Fruit fly (Drosophila melanogaster): ENCODE data around the gene Kaz.

Kaz gene

dm6 chr3R:24813637-24814301 is 16.0 kb downstream of the Kaz start, which contains the start of the genes lili and CG34150 (continued):
- no peak for TF ChIP-seq CG8478 (optimal IDR thresholded peaks at IDR 0.05)
- peak; percentile 78 for TF ChIP-seq chn (GFP tag; optimal IDR thresholded peaks at IDR 0.05)
- peak; percentile 89 for TF ChIP-seq CG2116 (GFP tag; optimal IDR thresholded peaks at IDR 0.05)
- 0 out of 2 replicates have a peak, but pooled peaks have one; percentile 36 for TF ChIP-seq CG17612 (GFP tag; IDR thresholded peaks at IDR 0.05)
- peak; percentile 77 for TF ChIP-seq CG9817 (tag; optimal IDR thresholded peaks at IDR 0.05)
- peak; percentile 71; the same call in 2 of the 3 replicates for TF ChIP-seq Opbp (GFP tag; IDR thresholded peaks at IDR 0.05; ENCODE audit: partially characterized antibody)
- no peak for TF ChIP-seq Dfd (GFP tag; optimal IDR thresholded peaks at IDR 0.05)
- peak; percentile 32 for TF ChIP-seq crc (GFP tag; optimal IDR thresholded peaks at IDR 0.05)
- TF ChIP-seq Ravus (GFP tag; IDR thresholded peaks at IDR 0.05), result no peak
- no peak for TF ChIP-seq D (optimal IDR thresholded peaks at IDR 0.05)
- no peak for TF ChIP-seq D (GFP tag; optimal IDR thresholded peaks at IDR 0.05)
- peak; percentile 1 for TF ChIP-seq wek (GFP tag; optimal IDR thresholded peaks at IDR 0.05)
- TF ChIP-seq Lpt (GFP tag; optimal IDR thresholded peaks at IDR 0.05), result no peak
- TF ChIP-seq hbn (GFP tag; IDR thresholded peaks at IDR 0.05; ENCODE audit: partially characterized antibody), result peak; percentile 75
- peak; percentile 73 for TF ChIP-seq ind (GFP tag; optimal IDR thresholded peaks at IDR 0.05)
- peak; percentile 67 for TF ChIP-seq CG18262 (tag; optimal IDR thresholded peaks at IDR 0.05)
- TF ChIP-seq sc (optimal IDR thresholded peaks at IDR 0.05), result no peak
- TF ChIP-seq sc (GFP tag; optimal IDR thresholded peaks at IDR 0.05), result peak; percentile 36
- TF ChIP-seq vvl (GFP tag; IDR thresholded peaks at IDR 0.05), result peak; percentile 85
- TF ChIP-seq CG1024 (GFP tag; IDR thresholded peaks at IDR 0.05), result peak; percentile 57
- peak; percentile 48 for TF ChIP-seq gcm2 (GFP tag; optimal IDR thresholded peaks at IDR 0.05)
- no peak for TF ChIP-seq pita (GFP tag; optimal IDR thresholded peaks at IDR 0.05)

- TF ChIP-seq Ets65A (GFP tag) (no peak), HLHmδ (GFP tag; optimal IDR thresholded peaks at IDR 0.05) (no peak), MBD-R2 (GFP tag; IDR thresholded peaks at IDR 0.05) (no peak), CG18599 (GFP tag; optimal IDR thresholded peaks at IDR 0.05) (no peak), CG31365 (tag; optimal IDR thresholded peaks at IDR 0.05) (no peak), gcm2 (GFP tag; optimal IDR thresholded peaks at IDR 0.05) (no peak), emc (GFP tag; optimal IDR thresholded peaks at IDR 0.05) (no peak), az2 (GFP tag; optimal IDR thresholded peaks at IDR 0.05) (no peak), CG3065 (GFP tag; optimal IDR thresholded peaks at IDR 0.05) (no peak), gce (GFP tag; IDR thresholded peaks at IDR 0.05) (no peak), ara (GFP tag; IDR thresholded peaks at IDR 0.05) (no peak), CG3281 (GFP tag; optimal IDR thresholded peaks at IDR 0.05) (no peak), Med (GFP tag) (peak; percentile 71), CG13624 (GFP tag; optimal IDR thresholded peaks at IDR 0.05) (no peak), CG4854 (GFP tag; optimal IDR thresholded peaks at IDR 0.05) (no peak), caup (GFP tag; optimal IDR thresholded peaks at IDR 0.05; ENCODE audit: severe bottlenecking) (no peak), CG10321 (GFP tag; IDR thresholded peaks at IDR 0.05) (no peak), CG3726 (GFP tag; IDR thresholded peaks at IDR 0.05) (no peak), CG4617 (GFP tag; optimal IDR thresholded peaks at IDR 0.05; ENCODE audit: borderline replicate concordance) (no peak), sens-2 (GFP tag; IDR thresholded peaks at IDR 0.05) (0 out of 2 replicates have a peak, but pooled peaks have one; percentile 29), grau (tag; optimal IDR thresholded peaks at IDR 0.05) (peak; percentile 0), CG12769 (tag; optimal IDR thresholded peaks at IDR 0.05) (peak; percentile 4), Oli (tag; optimal IDR thresholded peaks at IDR 0.05) (no peak), ken (GFP tag; IDR thresholded peaks at IDR 0.05) (no peak), Jarid2 (GFP tag; optimal IDR thresholded peaks at IDR 0.05) (no peak), CG18619 (GFP tag; optimal IDR thresholded peaks at IDR 0.05) (no peak), CG17802 (tag; optimal IDR thresholded peaks at IDR 0.05) (no peak), Bdp1 (GFP tag; optimal IDR thresholded peaks at IDR 0.05) (no peak), CG31388 (GFP tag; optimal IDR thresholded peaks at IDR 0.05) (no peak), ab (GFP tag; optimal IDR thresholded peaks at IDR 0.05) (no peak)
Measured at dm6 chr3R:24812987-24813636, 16.6 kb downstream of the Kaz start.

All from whole organism, embryonic.